Worm (Caenorhabditis elegans) whole organism, L4 larva: ENCODE results near the gene str-226.

Experiments used
- ceh-28 ChIP-seq: fragments of 150-350 bp; optimal IDR thresholded peaks from 2 replicates; lab custom pipeline; 2014; ENCODE audit warnings: missing biosample characterization, missing genetic modification reagents, missing genetic modification characterization
- ceh-62 ChIP-seq: sonication (generic microtip); optimal IDR thresholded peaks from 2 replicates; lab custom pipeline; 2017; ENCODE audit warnings: missing biosample characterization, missing genetic modification characterization
- fkh-10 ChIP-seq: fragments of 150-350 bp; optimal IDR thresholded peaks from 2 replicates; lab custom pipeline; 2014; ENCODE audit warnings: missing biosample characterization, missing genetic modification reagents, missing genetic modification characterization
- fos-1 ChIP-seq: fragments of 150-350 bp; optimal IDR thresholded peaks from 2 replicates; lab custom pipeline; 2014; ENCODE audit warnings: missing biosample characterization, missing genetic modification characterization
- jun-1 ChIP-seq: fragments of 150-350 bp; optimal IDR thresholded peaks from 2 replicates; lab custom pipeline; 2014; ENCODE audit warnings: missing biosample characterization, missing genetic modification reagents, missing genetic modification characterization
- lin-1 ChIP-seq: fragments of 200-800 bp; sonication (Bioruptor generic); IDR thresholded peaks from 2 replicates; pipeline ENCODE4 v1.3.6; 2022; ENCODE audit warnings: missing genetic modification reagents, missing genetic modification characterization, missing compliant biosample characterization
- lin-15B ChIP-seq: fragments of 150-350 bp; sonication (generic microtip); optimal IDR thresholded peaks from 3 replicates; lab custom pipeline; 2014; ENCODE audit warnings: missing biosample characterization, missing genetic modification characterization
- mep-1 ChIP-seq: fragments of 150-350 bp; sonication (generic microtip); optimal IDR thresholded peaks from 3 replicates; lab custom pipeline; 2014; ENCODE audit warnings: missing biosample characterization, missing genetic modification characterization
- nhr-6 ChIP-seq: fragments of 150-350 bp; optimal IDR thresholded peaks from 2 replicates; lab custom pipeline; 2014; ENCODE audit warnings: missing biosample characterization, missing genetic modification characterization
- tag-97 ChIP-seq: fragments of 200-800 bp; sonication (Bioruptor generic); IDR thresholded peaks from 2 replicates; pipeline ENCODE4 v1.3.6; 2022; ENCODE audit warnings: missing genetic modification characterization, missing compliant biosample characterization
- zfp-3 ChIP-seq: fragments of 200-800 bp; sonication (Bioruptor generic); conservative IDR thresholded peaks from 2 replicates; pipeline ENCODE4 v1.3.6; 2022; ENCODE audit warnings: missing genetic modification reagents, missing genetic modification characterization, missing compliant biosample characterization
- ztf-7 ChIP-seq: fragments of 150-350 bp; optimal IDR thresholded peaks from 2 replicates; lab custom pipeline; 2014; ENCODE audit warnings: missing biosample characterization, missing genetic modification characterization

DNA sequence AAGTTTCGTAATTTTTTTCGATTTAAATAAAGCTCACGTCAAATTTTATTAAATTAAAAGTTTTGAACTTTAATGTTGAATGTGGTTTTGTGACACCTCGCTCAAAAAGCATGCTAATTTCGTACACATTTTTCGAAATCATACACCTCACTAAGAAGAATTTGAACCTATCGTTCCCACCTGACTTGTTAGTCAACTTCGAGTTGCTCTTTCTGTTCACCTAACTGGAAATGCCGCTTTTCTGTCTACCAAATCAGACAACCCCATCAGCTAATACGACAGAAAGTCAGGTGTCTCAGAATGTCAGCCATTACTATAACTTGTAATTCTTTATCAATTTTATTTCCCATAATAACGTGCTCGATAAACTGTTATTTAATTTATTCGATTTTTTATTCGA, 17.9 kb downstream of the str-226 start, which contains the start of gene srbc-66:
- no peak for TF ChIP-seq nhr-6 (tag; lab: Kevin White, UChicago)
- no peak for TF ChIP-seq ztf-7 (tag; lab: Kevin White, UChicago)
- TF ChIP-seq mep-1: no peak
- no peak for TF ChIP-seq ceh-28
- TF ChIP-seq fos-1 (tag; lab: Kevin White, UChicago): no peak
- TF ChIP-seq zfp-3 (GFP tag; lab: Robert Waterston, UW): no peak
- TF ChIP-seq lin-15B (tag; lab: Kevin White, UChicago): no peak
- TF ChIP-seq ceh-62 (tag; lab: Kevin White, UChicago): no peak
- no peak for TF ChIP-seq lin-1 (GFP tag; lab: Robert Waterston, UW)
- no peak for TF ChIP-seq fkh-10 (GFP tag; lab: Kevin White, UChicago)
- no peak for TF ChIP-seq tag-97
- no peak for TF ChIP-seq jun-1
